Worm (Caenorhabditis elegans) whole organism, L4/young adult: ENCODE measurements around the gene W06H8.6.

Experiments
- W03F9.2 ChIP-seq: fragments of 150-350 bp; optimal IDR thresholded peaks from 2 replicates; lab custom pipeline; 2014; ENCODE audit warnings: missing biosample characterization, missing genetic modification characterization
- dao-5 ChIP-seq: sonication (generic microtip); optimal IDR thresholded peaks from 2 replicates; lab custom pipeline; 2016; ENCODE audit warnings: missing genotype, missing genetic modification characterization, moderate library complexity, missing compliant biosample characterization
- him-1 ChIP-seq: sonication (generic microtip); optimal IDR thresholded peaks from 2 replicates; lab custom pipeline; 2016; ENCODE audit warnings: missing genotype, missing genetic modification reagents, missing genetic modification characterization, missing compliant biosample characterization

DNA sequence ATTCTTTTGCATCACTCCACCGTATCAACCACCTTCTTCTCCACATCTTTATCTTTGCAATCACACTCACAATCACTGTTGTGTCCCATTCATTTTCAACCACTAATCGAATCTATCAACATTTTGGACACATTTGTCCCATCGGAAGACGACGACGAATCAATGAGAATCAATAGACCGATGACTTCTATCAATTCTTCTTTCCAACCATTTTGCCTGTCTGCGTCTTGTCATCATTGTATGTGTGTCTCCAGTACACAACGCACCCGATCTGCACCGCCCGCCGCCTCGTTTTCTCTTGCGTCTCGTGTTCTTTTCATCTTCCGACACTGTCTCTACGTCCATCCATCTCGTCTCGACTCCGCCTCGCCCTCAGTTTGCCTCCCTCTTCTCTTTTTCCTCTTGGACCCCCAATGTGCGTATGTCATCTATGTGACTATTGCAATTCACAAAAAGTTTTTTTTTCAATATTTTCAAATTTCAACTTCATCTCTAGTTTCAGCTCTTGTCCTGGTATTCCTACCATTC lies 19.7 kb upstream of the W06H8.6 start, which contains the start of gene dmd-7:
- TF ChIP-seq him-1 (peak; percentile 46), dao-5 (tag; lab: Kevin White, UChicago) (no peak), W03F9.2 (tag; lab: Kevin White, UChicago) (peak; percentile 16)
